Worm (Caenorhabditis elegans): Measurements from ENCODE around the gene nst-1.
A peak's percentile ranks its signal among the peaks of the same experiment; 100 is the strongest.

The nst-1 gene

ce11 chrII:8283158-8283717, at the start of gene nst-1, which contains the start of gene cct-4:
nst-1 (minus strand) TSS chrII:8283208.
cct-4 (plus strand) TSS chrII:8283667.
- TF ChIP-seq W03F9.2 (tag; optimal IDR thresholded peaks at IDR 0.05) (peak; percentile 61), him-1 (tag; optimal IDR thresholded peaks at IDR 0.05) (no peak), dao-5 (tag; optimal IDR thresholded peaks at IDR 0.05) (no peak)

ce11 chrII:8329462-8329861, 46.5 kb upstream of the nst-1 start, which contains the start of gene C26D10.4:
C26D10.4 (plus strand) TSS chrII:8329762.
- TF ChIP-seq W03F9.2 (tag; optimal IDR thresholded peaks at IDR 0.05) (no peak), dao-5 (tag; optimal IDR thresholded peaks at IDR 0.05) (no peak), him-1 (tag; optimal IDR thresholded peaks at IDR 0.05) (no peak)

ce11 chrII:8328820-8329339, 45.9 kb upstream of the nst-1 start, which contains the start of gene hel-1:
hel-1 (minus strand) TSS chrII:8328870.
- TF ChIP-seq W03F9.2 (tag; optimal IDR thresholded peaks at IDR 0.05) (peak; percentile 28), him-1 (tag; optimal IDR thresholded peaks at IDR 0.05) (no peak)

- TF ChIP-seq dao-5 (tag; optimal IDR thresholded peaks at IDR 0.05), result no peak
- no peak for TF ChIP-seq him-1 (tag; optimal IDR thresholded peaks at IDR 0.05)
- TF ChIP-seq W03F9.2 (tag; optimal IDR thresholded peaks at IDR 0.05), result no peak
Measured at ce11 chrII:8327450-8327849, 44.4 kb upstream of the nst-1 start.

ce11 chrII:8326228-8326960, 43.4 kb upstream of the nst-1 start:
- TF ChIP-seq W03F9.2 (tag; optimal IDR thresholded peaks at IDR 0.05) (no peak), dao-5 (tag; optimal IDR thresholded peaks at IDR 0.05) (no peak), him-1 (tag; optimal IDR thresholded peaks at IDR 0.05) (no peak)

- TF ChIP-seq W03F9.2 (tag; optimal IDR thresholded peaks at IDR 0.05) (peak; percentile 40), dao-5 (tag; optimal IDR thresholded peaks at IDR 0.05) (no peak), him-1 (tag; optimal IDR thresholded peaks at IDR 0.05) (no peak)
Measured at ce11 chrII:8325002-8325539, 42.1 kb upstream of the nst-1 start, which contains the start of the genes ran-3 and C26D10.3. ran-3 (minus strand) TSS chrII:8325052. C26D10.3 (plus strand) TSS chrII:8325386.

- TF ChIP-seq dao-5 (tag; optimal IDR thresholded peaks at IDR 0.05) (no peak), W03F9.2 (tag; optimal IDR thresholded peaks at IDR 0.05) (no peak), him-1 (tag; optimal IDR thresholded peaks at IDR 0.05) (no peak)
Measured at ce11 chrII:8321244-8321643, 38.2 kb upstream of the nst-1 start, which contains the start of gene shw-1. shw-1 (minus strand) TSS chrII:8321471.

ce11 chrII:8316701-8317100, 33.7 kb upstream of the nst-1 start:
- TF ChIP-seq him-1 (tag; optimal IDR thresholded peaks at IDR 0.05) (no peak), W03F9.2 (tag; optimal IDR thresholded peaks at IDR 0.05) (no peak), dao-5 (tag; optimal IDR thresholded peaks at IDR 0.05) (no peak)

- TF ChIP-seq him-1 (tag; optimal IDR thresholded peaks at IDR 0.05), result no peak
- no peak for TF ChIP-seq dao-5 (tag; optimal IDR thresholded peaks at IDR 0.05)
- TF ChIP-seq W03F9.2 (tag; optimal IDR thresholded peaks at IDR 0.05), result no peak
Measured at ce11 chrII:8314768-8315167, 31.8 kb upstream of the nst-1 start.

- no peak for TF ChIP-seq him-1 (tag; optimal IDR thresholded peaks at IDR 0.05)
- TF ChIP-seq W03F9.2 (tag; optimal IDR thresholded peaks at IDR 0.05), result no peak
- no peak for TF ChIP-seq dao-5 (tag; optimal IDR thresholded peaks at IDR 0.05)
Measured at ce11 chrII:8312012-8312411, 29.0 kb upstream of the nst-1 start.

ce11 chrII:8311484-8311883, 28.5 kb upstream of the nst-1 start:
- no peak for TF ChIP-seq him-1 (tag; optimal IDR thresholded peaks at IDR 0.05)
- TF ChIP-seq W03F9.2 (tag; optimal IDR thresholded peaks at IDR 0.05), result no peak
- no peak for TF ChIP-seq dao-5 (tag; optimal IDR thresholded peaks at IDR 0.05)

ce11 chrII:8308314-8308713, 25.3 kb upstream of the nst-1 start:
- TF ChIP-seq him-1 (tag; optimal IDR thresholded peaks at IDR 0.05) (no peak), W03F9.2 (tag; optimal IDR thresholded peaks at IDR 0.05) (no peak), dao-5 (tag; optimal IDR thresholded peaks at IDR 0.05) (no peak)

ce11 chrII:8295296-8295695, 12.3 kb upstream of the nst-1 start, which contains the start of gene nlp-55:
nlp-55 (minus strand) TSS chrII:8295396.
- TF ChIP-seq dao-5 (tag; optimal IDR thresholded peaks at IDR 0.05), result no peak
- no peak for TF ChIP-seq W03F9.2 (tag; optimal IDR thresholded peaks at IDR 0.05)
- no peak for TF ChIP-seq him-1 (tag; optimal IDR thresholded peaks at IDR 0.05)

- no peak for TF ChIP-seq dao-5 (tag; optimal IDR thresholded peaks at IDR 0.05)
- no peak for TF ChIP-seq W03F9.2 (tag; optimal IDR thresholded peaks at IDR 0.05)
- no peak for TF ChIP-seq him-1 (tag; optimal IDR thresholded peaks at IDR 0.05)
Measured at ce11 chrII:8278415-8278814, 4.6 kb downstream of the nst-1 start, which contains the start of the genes mrpl-10 and clec-142. mrpl-10 (minus strand) TSS chrII:8278515. clec-142 (plus strand) TSS chrII:8278678.
